Fruit fly (Drosophila melanogaster) whole organism, embryonic: ENCODE data around the gene CG16953.

Source experiments
- Asciz ChIP-seq: fragments of 200-800 bp; sonication (Bioruptor generic); optimal IDR thresholded peaks from 2 replicates; lab custom pipeline; 2017; ENCODE audit warnings: missing biosample characterization, mild to moderate bottlenecking, missing genetic modification characterization, missing genetic modification reagents
- Atf-2 ChIP-seq: fragments of 200-800 bp; sonication (Bioruptor generic); optimal IDR thresholded peaks from 2 replicates; lab custom pipeline; 2016; ENCODE audit warnings: missing biosample characterization, missing genetic modification characterization
- Atf6 ChIP-seq: fragments of 200-800 bp; sonication (Bioruptor generic); IDR thresholded peaks from 2 replicates; pipeline ENCODE4 v1.3.6; 2022; ENCODE audit warnings: missing biosample characterization, missing genetic modification characterization
- B-H1 ChIP-seq: fragments of 200-800 bp; sonication (Bioruptor generic); IDR thresholded peaks from 3 replicates; pipeline ENCODE4 v1.3.6; 2022; ENCODE audit warnings: missing biosample characterization, missing genetic modification characterization
- Blimp-1 ChIP-seq: fragments of 200-800 bp; sonication (Bioruptor generic); optimal IDR thresholded peaks from 3 replicates; lab custom pipeline; 2018; ENCODE audit warnings: missing biosample characterization, missing genetic modification characterization, mild to moderate bottlenecking, moderate library complexity, missing genetic modification reagents
- CG11560 ChIP-seq: fragments of 200-800 bp; sonication (Bioruptor generic); IDR thresholded peaks from 3 replicates; pipeline ENCODE4 v1.3.6; 2022; ENCODE audit warnings: missing biosample characterization, missing genetic modification characterization
- CG15073 ChIP-seq: fragments of 200-800 bp; sonication (Bioruptor generic); optimal IDR thresholded peaks from 2 replicates; lab custom pipeline; 2016; ENCODE audit warnings: missing biosample characterization, missing genetic modification characterization
- CG17568 ChIP-seq: fragments of 200-800 bp; sonication (Bioruptor generic); optimal IDR thresholded peaks from 2 replicates; lab custom pipeline; 2018; ENCODE audit warnings: missing biosample characterization, mild to moderate bottlenecking, missing genetic modification characterization, moderate library complexity
- CG2129 ChIP-seq: fragments of 200-800 bp; sonication (Bioruptor generic); IDR thresholded peaks from 2 replicates; pipeline ENCODE4 v1.3.6; 2022; ENCODE audit warnings: missing biosample characterization, missing genetic modification characterization; ENCODE audit not compliant: partially characterized antibody
- CG32532 ChIP-seq: fragments of 200-800 bp; sonication (Bioruptor generic); IDR thresholded peaks from 2 replicates; pipeline ENCODE4 v1.3.6; 2022; ENCODE audit warnings: missing biosample characterization, missing genetic modification characterization
- CG34376 ChIP-seq: fragments of 200-800 bp; sonication (Bioruptor generic); optimal IDR thresholded peaks from 2 replicates; lab custom pipeline; 2018; ENCODE audit warnings: missing biosample characterization, mild to moderate bottlenecking, missing genetic modification characterization
- CG3726 ChIP-seq: fragments of 200-800 bp; sonication (Bioruptor generic); IDR thresholded peaks from 3 replicates; pipeline ENCODE4, ENCODE4 v1.3.6; 2022; ENCODE audit warnings: missing biosample characterization, missing genetic modification characterization
- CG3847 ChIP-seq: fragments of 200-800 bp; sonication (Bioruptor generic); IDR thresholded peaks from 2 replicates; pipeline ENCODE4 v1.3.6; 2022; ENCODE audit warnings: missing biosample characterization, missing genetic modification characterization
- CG4820 ChIP-seq: fragments of 200-800 bp; sonication (Bioruptor generic); optimal IDR thresholded peaks from 3 replicates; lab custom pipeline; 2016; ENCODE audit warnings: missing biosample characterization, missing genetic modification characterization
- CG5245 ChIP-seq: fragments of 200-800 bp; sonication (Bioruptor generic); optimal IDR thresholded peaks from 3 replicates; lab custom pipeline; 2016; ENCODE audit warnings: missing biosample characterization, missing genetic modification characterization
- CG7271 ChIP-seq: fragments of 200-800 bp; sonication (Bioruptor generic); optimal IDR thresholded peaks from 2 replicates; lab custom pipeline; 2018; ENCODE audit warnings: missing biosample characterization, mild to moderate bottlenecking, missing genetic modification characterization, moderate library complexity
- CG9609 ChIP-seq: fragments of 200-800 bp; sonication (Bioruptor generic); optimal IDR thresholded peaks from 3 replicates; lab custom pipeline; 2016; ENCODE audit warnings: missing biosample characterization, missing genetic modification characterization
- E2f2 ChIP-seq: fragments of 200-800 bp; sonication (Bioruptor generic); IDR thresholded peaks from 2 replicates; pipeline ENCODE4 v1.3.6; 2022; ENCODE audit warnings: missing biosample characterization, missing genetic modification characterization
- Eip74EF ChIP-seq, 2 experiments: fragments of 200-800 bp in 1 of 2; fragments of >200 bp in 1 of 2; sonication (Bioruptor generic) in 1 of 2; optimal IDR thresholded peaks; 2 replicates each; lab custom pipeline; 2017 to 2019; ENCODE audit warnings: missing biosample characterization in 2 of 2, missing genetic modification characterization in 2 of 2, mild to moderate bottlenecking in 1 of 2, moderate library complexity in 1 of 2
- Fer2 ChIP-seq: fragments of 200-800 bp; sonication (Bioruptor generic); optimal IDR thresholded peaks from 2 replicates; lab custom pipeline; 2018; ENCODE audit warnings: missing biosample characterization, mild to moderate bottlenecking, missing genetic modification characterization, moderate library complexity
- Max ChIP-seq: fragments of 200-800 bp; sonication (Bioruptor generic); optimal IDR thresholded peaks from 2 replicates; lab custom pipeline; 2016; ENCODE audit warnings: missing biosample characterization, mild to moderate bottlenecking, missing genetic modification characterization
- Med ChIP-seq: fragments of 200-800 bp; sonication (Bioruptor generic); peaks from one replicate; lab custom pipeline; 2016; ENCODE audit warnings: missing biosample characterization, missing genetic modification characterization, mild to moderate bottlenecking, inconsistent platforms, moderate library complexity
- Oli ChIP-seq: fragments of 200-800 bp; sonication (Bioruptor generic); optimal IDR thresholded peaks from 2 replicates; lab custom pipeline; 2018; ENCODE audit warnings: missing biosample characterization, mild to moderate bottlenecking, missing genetic modification characterization, moderate library complexity
- PHDP ChIP-seq: fragments of 200-800 bp; sonication (Bioruptor generic); optimal IDR thresholded peaks from 3 replicates; lab custom pipeline; 2018; ENCODE audit warnings: missing biosample characterization, mild to moderate bottlenecking, missing genetic modification characterization, moderate library complexity
- Side ChIP-seq: fragments of 200-800 bp; sonication (Bioruptor generic); optimal IDR thresholded peaks from 2 replicates; lab custom pipeline; 2016; ENCODE audit warnings: missing biosample characterization, missing genetic modification characterization
- Vsx1 ChIP-seq: fragments of 200-800 bp; sonication (Bioruptor generic); optimal IDR thresholded peaks from 2 replicates; lab custom pipeline; 2017; ENCODE audit warnings: missing biosample characterization, mild to moderate bottlenecking, missing genetic modification characterization, missing genetic modification reagents
- Xbp1 ChIP-seq: fragments of 200-800 bp; sonication (Bioruptor generic); optimal IDR thresholded peaks from 3 replicates; lab custom pipeline; 2016; ENCODE audit warnings: missing biosample characterization, mild to moderate bottlenecking, missing genetic modification characterization
- ap ChIP-seq: fragments of 200-800 bp; sonication (Bioruptor generic); IDR thresholded peaks from 2 replicates; pipeline ENCODE4 v1.3.6; 2022; ENCODE audit warnings: missing biosample characterization, missing genetic modification characterization
- az2 ChIP-seq: fragments of 200-800 bp; sonication (Bioruptor generic); optimal IDR thresholded peaks from 3 replicates; lab custom pipeline; 2016; ENCODE audit warnings: missing biosample characterization, missing genetic modification characterization
- ci ChIP-seq: fragments of 200-800 bp; sonication (Bioruptor generic); IDR thresholded peaks from 3 replicates; pipeline ENCODE4 v1.3.6; 2022; ENCODE audit warnings: missing biosample characterization, missing genetic modification characterization
- crc ChIP-seq: fragments of 200-800 bp; sonication (Bioruptor generic); optimal IDR thresholded peaks from 2 replicates; lab custom pipeline; 2016; ENCODE audit warnings: missing biosample characterization, missing genetic modification characterization
- crol ChIP-seq: fragments of 200-800 bp; sonication (Bioruptor generic); IDR thresholded peaks from 2 replicates; pipeline ENCODE4 v1.3.6; 2022; ENCODE audit warnings: missing biosample characterization, missing genetic modification characterization
- dan ChIP-seq: fragments of 200-800 bp; sonication (Bioruptor generic); IDR thresholded peaks from 2 replicates; pipeline ENCODE4 v1.3.6; 2022; ENCODE audit warnings: missing biosample characterization, missing genetic modification characterization
- dmrt99B ChIP-seq: fragments of 200-800 bp; sonication (Bioruptor generic); optimal IDR thresholded peaks from 2 replicates; lab custom pipeline; 2018; ENCODE audit warnings: missing biosample characterization, mild to moderate bottlenecking, missing genetic modification characterization, moderate library complexity
- dpn ChIP-seq, 2 experiments: fragments of 200-800 bp; sonication (Bioruptor generic); optimal IDR thresholded peaks; 3 replicates each; lab custom pipeline; 2016; ENCODE audit warnings: missing biosample characterization in 2 of 2, missing genetic modification characterization in 2 of 2
- ewg ChIP-seq: fragments of 200-800 bp; sonication (Bioruptor generic); optimal IDR thresholded peaks from 3 replicates; lab custom pipeline; 2017; ENCODE audit warnings: mild to moderate bottlenecking, missing biosample characterization, missing genetic modification reagents, missing genetic modification characterization
- exex ChIP-seq: fragments of 200-800 bp; sonication (Bioruptor generic); optimal IDR thresholded peaks from 4 replicates; lab custom pipeline; 2018; ENCODE audit warnings: missing biosample characterization, mild to moderate bottlenecking, missing genetic modification characterization, moderate library complexity
- eyg ChIP-seq: fragments of 200-800 bp; sonication (Bioruptor generic); optimal IDR thresholded peaks from 3 replicates; lab custom pipeline; 2016; ENCODE audit warnings: missing biosample characterization, missing genetic modification characterization
- gcm ChIP-seq: fragments of 200-800 bp; sonication (Bioruptor generic); optimal IDR thresholded peaks from 2 replicates; lab custom pipeline; 2019; ENCODE audit warnings: missing biosample characterization, mild to moderate bottlenecking, missing genetic modification characterization, moderate library complexity
- ham ChIP-seq: fragments of 200-800 bp; sonication (Bioruptor generic); IDR thresholded peaks from 2 replicates; pipeline ENCODE4 v1.3.6; 2022; ENCODE audit warnings: missing biosample characterization, missing genetic modification characterization
- lbe ChIP-seq: fragments of 200-800 bp; sonication (Bioruptor generic); optimal IDR thresholded peaks from 2 replicates; lab custom pipeline; 2016; ENCODE audit warnings: missing biosample characterization, mild to moderate bottlenecking, missing genetic modification characterization
- pan ChIP-seq, 4 experiments: fragments of >200 bp in 3 of 4; fragments of 200-800 bp in 1 of 4; sonication (Bioruptor generic) in 1 of 4; optimal IDR thresholded peaks in 3 of 4; IDR thresholded peaks in 1 of 4; 2 replicates each; pipeline versions ENCODE4 v1.3.6 to Lab custom; 2017 to 2022; ENCODE audit warnings: missing biosample characterization in 2 of 4, missing genetic modification characterization in 2 of 4, mixed read lengths in 1 of 4
- row ChIP-seq: fragments of 200-800 bp; sonication (Bioruptor generic); IDR thresholded peaks from 3 replicates; pipeline ENCODE4 v1.3.6; 2022; ENCODE audit warnings: missing biosample characterization, missing genetic modification characterization
- scrt ChIP-seq: fragments of 200-800 bp; sonication (Bioruptor generic); optimal IDR thresholded peaks from 2 replicates; lab custom pipeline; 2018; ENCODE audit warnings: missing biosample characterization, mild to moderate bottlenecking, missing genetic modification characterization, moderate library complexity
- sd ChIP-seq: fragments of 200-800 bp; sonication (Bioruptor generic); optimal IDR thresholded peaks from 3 replicates; lab custom pipeline; 2018; ENCODE audit warnings: missing biosample characterization, mild to moderate bottlenecking, missing genetic modification characterization, moderate library complexity
- ssp ChIP-seq: fragments of 200-800 bp; sonication (Bioruptor generic); IDR thresholded peaks from 2 replicates; pipeline ENCODE4 v1.3.6; 2022; ENCODE audit warnings: missing biosample characterization, missing genetic modification characterization
- twi ChIP-seq: fragments of 200-800 bp; optimal IDR thresholded peaks from 2 replicates; lab custom pipeline; 2019; ENCODE audit warnings: missing biosample characterization, mild to moderate bottlenecking, missing genetic modification characterization, moderate library complexity
- vnd ChIP-seq: fragments of 200-800 bp; sonication (Bioruptor generic); IDR thresholded peaks from 3 replicates; pipeline ENCODE4 v1.3.6; 2022; ENCODE audit warnings: missing biosample characterization, missing genetic modification characterization; ENCODE audit not compliant: partially characterized antibody

Gene CG16953

dm6 chr3R:20542283-20543144 is 43.1 kb downstream of the CG16953 start (continued):
- no peak; the same call in 1 of the 2 replicates for TF ChIP-seq ap (GFP tag; lab: Robert Waterston, UW)
- TF ChIP-seq ssp = no peak
- TF ChIP-seq Side (GFP tag; lab: Kevin White, UChicago) = no peak
- no peak for TF ChIP-seq CG2129 (GFP tag; lab: Robert Waterston, UW)
- peak; percentile 47 for TF ChIP-seq scrt (GFP tag; lab: Kevin White, UChicago)
- TF ChIP-seq Vsx1 (GFP tag; lab: Kevin White, UChicago) = peak; percentile 54
- TF ChIP-seq gcm (GFP tag; lab: Kevin White, UChicago) = peak; percentile 72
- no peak for TF ChIP-seq az2 (GFP tag; lab: Kevin White, UChicago)
- peak; percentile 82 for TF ChIP-seq Asciz (GFP tag; lab: Kevin White, UChicago)
- no peak for TF ChIP-seq twi (tag; lab: Kevin White, UChicago)
- TF ChIP-seq PHDP = no peak
- no peak for TF ChIP-seq CG32532
- TF ChIP-seq ewg (GFP tag; lab: Kevin White, UChicago) = no peak
- no peak for TF ChIP-seq CG11560 (tag; lab: Robert Waterston, UW)
- no peak for TF ChIP-seq CG5245 (GFP tag; lab: Kevin White, UChicago)
- no peak for TF ChIP-seq Oli (tag; lab: Kevin White, UChicago)
- no peak for TF ChIP-seq CG7271 (tag; lab: Kevin White, UChicago)
- TF ChIP-seq Med = peak; percentile 34
- TF ChIP-seq Fer2 = peak; percentile 18
- no peak for TF ChIP-seq dan (GFP tag; lab: Robert Waterston, UW)
- TF ChIP-seq dpn (GFP tag; optimal IDR thresholded peaks at IDR 0.05; lab: Kevin White, UChicago) = no peak
- TF ChIP-seq CG34376 = no peak
- TF ChIP-seq lbe = no peak
- no peak for TF ChIP-seq crc
- no peak for TF ChIP-seq exex
- no peak for TF ChIP-seq eyg (GFP tag; lab: Kevin White, UChicago)
- no peak for TF ChIP-seq CG3726 (GFP tag; lab: Robert Waterston, UW)
- peak in 1 of 2 experiments; percentile 19 for TF ChIP-seq Eip74EF (GFP tag; optimal IDR thresholded peaks at IDR 0.05; lab: Kevin White, UChicago)
- TF ChIP-seq CG9609 (GFP tag; lab: Kevin White, UChicago) = no peak
- TF ChIP-seq crol (GFP tag; lab: Robert Waterston, UW) = no peak
- TF ChIP-seq E2f2 = no peak
- TF ChIP-seq Xbp1 (GFP tag; lab: Kevin White, UChicago) = no peak
- TF ChIP-seq CG3847 (GFP tag; lab: Robert Waterston, UW) = no peak
- peak; percentile 42 for TF ChIP-seq CG17568 (GFP tag; lab: Kevin White, UChicago)
- no peak; the same call in 2 of the 3 replicates for TF ChIP-seq B-H1
- TF ChIP-seq row (GFP tag; lab: Robert Waterston, UW) = 0 out of 3 replicates have a peak, but pooled peaks have one; percentile 24
- no peak for TF ChIP-seq Max (GFP tag; lab: Kevin White, UChicago)
- no peak for TF ChIP-seq dmrt99B (tag; lab: Kevin White, UChicago)
- no peak for TF ChIP-seq ham (GFP tag; lab: Robert Waterston, UW)
- TF ChIP-seq Blimp-1 = peak; percentile 52
- TF ChIP-seq Atf-2 (GFP tag; lab: Kevin White, UChicago) = peak; percentile 20
- TF ChIP-seq vnd (GFP tag; lab: Robert Waterston, UW) = no peak
- no peak for TF ChIP-seq pan (optimal IDR thresholded peaks at IDR 0.05; lab: Kevin White, UChicago)
- no peak for TF ChIP-seq pan (GFP tag; optimal IDR thresholded peaks at IDR 0.05 in 1 of 2, IDR thresholded peaks at IDR 0.05 in 1 of 2)
- TF ChIP-seq CG4820 (GFP tag; lab: Kevin White, UChicago) = no peak
- TF ChIP-seq ci (GFP tag; lab: Robert Waterston, UW) = 0 out of 3 replicates have a peak, but pooled peaks have one; percentile 43
- no peak for TF ChIP-seq CG15073 (GFP tag; lab: Kevin White, UChicago)
- TF ChIP-seq sd (tag; lab: Kevin White, UChicago) = no peak
- TF ChIP-seq Atf6 (GFP tag; lab: Robert Waterston, UW) = peak; percentile 59
